Fruit fly (Drosophila melanogaster): ENCODE measurements around the gene kst.

kst gene

DNA sequence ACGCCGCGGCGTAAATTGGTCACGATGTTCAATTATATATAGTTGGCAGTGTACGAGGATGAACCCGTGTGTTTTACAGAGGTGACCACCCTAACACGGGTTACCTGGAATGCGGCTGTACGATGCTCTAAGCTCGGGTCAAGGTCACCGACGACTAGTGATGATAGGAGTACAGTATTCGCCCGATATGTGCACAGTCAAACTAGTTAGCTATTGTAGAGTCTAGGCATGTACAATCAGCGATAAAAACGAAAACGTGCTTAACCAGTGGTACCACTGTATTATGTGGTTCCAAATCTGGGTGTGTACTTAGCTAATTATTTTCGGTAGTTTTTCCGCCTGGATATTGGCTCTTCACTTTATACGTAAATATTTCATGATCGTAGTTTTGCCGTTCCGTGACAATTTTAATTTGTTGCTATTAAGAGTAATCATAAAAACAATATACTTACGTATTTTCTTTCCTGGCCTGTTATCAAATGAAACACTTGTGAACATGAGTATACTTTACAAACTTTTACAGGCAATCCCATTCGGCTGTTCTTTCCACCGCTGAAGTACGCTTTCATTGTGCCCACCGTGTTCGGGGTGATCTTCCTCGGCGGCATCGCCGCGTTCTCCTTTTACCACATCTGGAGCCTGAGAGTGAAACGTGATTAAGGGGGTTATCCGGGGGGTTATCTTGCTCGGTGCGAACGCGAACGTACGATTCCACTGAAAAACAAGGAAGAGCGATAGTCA, 16.5 kb upstream of the kst start (continued):
- TF ChIP-seq sens-2 (GFP tag; IDR thresholded peaks at IDR 0.05): no peak
- TF ChIP-seq CG18599 (GFP tag; optimal IDR thresholded peaks at IDR 0.05): peak; percentile 69
- TF ChIP-seq Abd-B (GFP tag; optimal IDR thresholded peaks at IDR 0.05): no peak
- 0 out of 2 replicates have a peak, but pooled peaks have one; percentile 19 for TF ChIP-seq Ada2b (GFP tag; IDR thresholded peaks at IDR 0.05)
- TF ChIP-seq trem (tag; optimal IDR thresholded peaks at IDR 0.05): no peak
- TF ChIP-seq Mes4 (GFP tag; optimal IDR thresholded peaks at IDR 0.05): no peak
- TF ChIP-seq CG10321 (GFP tag; IDR thresholded peaks at IDR 0.05): no peak
- no peak for TF ChIP-seq CG4707 (GFP tag; optimal IDR thresholded peaks at IDR 0.05)
- TF ChIP-seq CG5245 (GFP tag; optimal IDR thresholded peaks at IDR 0.05): no peak
- TF ChIP-seq Atf6 (GFP tag; IDR thresholded peaks at IDR 0.05): peak; percentile 43; the same call in 1 of the 2 replicates
- peak; percentile 22 for TF ChIP-seq CG30403 (GFP tag; optimal IDR thresholded peaks at IDR 0.05)
- peak; percentile 56 for TF ChIP-seq CG2120 (GFP tag; optimal IDR thresholded peaks at IDR 0.05)
- TF ChIP-seq CG17912 (GFP tag; optimal IDR thresholded peaks at IDR 0.05): no peak
- peak; percentile 43 for TF ChIP-seq CG4282 (GFP tag; optimal IDR thresholded peaks at IDR 0.05)
- TF ChIP-seq vvl (GFP tag; IDR thresholded peaks at IDR 0.05): peak; percentile 24; the same call in 1 of the 2 replicates
- TF ChIP-seq E2f1 (GFP tag; IDR thresholded peaks at IDR 0.05): no peak
- no peak for TF ChIP-seq HLH3B (GFP tag; IDR thresholded peaks at IDR 0.05)
- TF ChIP-seq CG18262 (tag; optimal IDR thresholded peaks at IDR 0.05): no peak
- TF ChIP-seq Jarid2 (GFP tag; optimal IDR thresholded peaks at IDR 0.05): no peak
- TF ChIP-seq Ets97D (GFP tag; optimal IDR thresholded peaks at IDR 0.05): no peak
- TF ChIP-seq hb (GFP tag; IDR thresholded peaks at IDR 0.05; ENCODE audit: partially characterized antibody): no peak
- TF ChIP-seq CG17612 (GFP tag; IDR thresholded peaks at IDR 0.05): no peak
- no peak for TF ChIP-seq Vsx1 (GFP tag; optimal IDR thresholded peaks at IDR 0.05)
- TF ChIP-seq Dll (GFP tag; IDR thresholded peaks at IDR 0.05; ENCODE audit: partially characterized antibody): no peak
- TF ChIP-seq abd-A (tag; optimal IDR thresholded peaks at IDR 0.05): no peak
- peak; percentile 55 for TF ChIP-seq sug (tag; optimal IDR thresholded peaks at IDR 0.05)
- no peak for TF ChIP-seq CG17361 (GFP tag; IDR thresholded peaks at IDR 0.05)
- no peak for TF ChIP-seq Hand (GFP tag; optimal IDR thresholded peaks at IDR 0.05)
- TF ChIP-seq ATbp (GFP tag; optimal IDR thresholded peaks at IDR 0.05): no peak
- TF ChIP-seq Chrac-16 (GFP tag; optimal IDR thresholded peaks at IDR 0.05): no peak
- peak; percentile 3 for TF ChIP-seq CG13424 (tag; optimal IDR thresholded peaks at IDR 0.05)
- TF ChIP-seq crol (GFP tag; IDR thresholded peaks at IDR 0.05): no peak
- TF ChIP-seq CG6254 (GFP tag; optimal IDR thresholded peaks at IDR 0.05): no peak
- 0 out of 2 replicates have a peak, but pooled peaks have one; percentile 10 for TF ChIP-seq Adf1 (GFP tag; IDR thresholded peaks at IDR 0.05)
- no peak for TF ChIP-seq ac (GFP tag; optimal IDR thresholded peaks at IDR 0.05)

DNA sequence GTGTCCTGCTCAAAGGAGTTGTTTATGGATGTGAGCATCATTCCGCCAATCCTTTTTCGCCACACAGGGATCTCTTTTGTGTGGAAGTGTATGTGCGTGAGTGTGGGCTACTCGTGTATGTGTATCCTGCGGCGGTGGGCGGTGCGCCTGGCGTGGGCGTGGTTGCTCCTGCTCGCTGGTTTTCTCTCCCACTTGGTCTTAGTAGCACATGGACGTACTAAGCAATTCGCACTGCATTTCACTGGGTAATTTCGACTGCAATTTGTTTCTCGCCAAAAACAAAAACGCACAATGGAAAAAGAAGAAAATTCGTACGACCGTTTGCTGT, 11.1 kb upstream of the kst start:
- TF ChIP-seq exex (tag; optimal IDR thresholded peaks at IDR 0.05): no peak
- TF ChIP-seq CG12104 (GFP tag; optimal IDR thresholded peaks at IDR 0.05): no peak
- TF ChIP-seq inv (GFP tag; IDR thresholded peaks at IDR 0.05; ENCODE audit: partially characterized antibody): no peak
- TF ChIP-seq CG17385 (GFP tag; optimal IDR thresholded peaks at IDR 0.05): peak; percentile 73
- no peak for TF ChIP-seq peb (GFP tag; IDR thresholded peaks at IDR 0.05)
- no peak for TF ChIP-seq CkIIα-i1 (GFP tag; IDR thresholded peaks at IDR 0.05)
- no peak for TF ChIP-seq CG14667 (GFP tag; IDR thresholded peaks at IDR 0.05)
- TF ChIP-seq Dp (GFP tag; optimal IDR thresholded peaks at IDR 0.05): no peak
- 0 out of 3 replicates have a peak, but pooled peaks have one; percentile 35 for TF ChIP-seq CG7963 (GFP tag; IDR thresholded peaks at IDR 0.05; ENCODE audit: partially characterized antibody)
- TF ChIP-seq bbx (GFP tag; IDR thresholded peaks at IDR 0.05; ENCODE audit: partially characterized antibody): peak; percentile 28; the same call in 1 of the 2 replicates
- TF ChIP-seq run (tag; optimal IDR thresholded peaks at IDR 0.05): no peak
- no peak for TF ChIP-seq dan (GFP tag; IDR thresholded peaks at IDR 0.05)
- peak; percentile 71 for TF ChIP-seq CG4617 (GFP tag; optimal IDR thresholded peaks at IDR 0.05; ENCODE audit: borderline replicate concordance)
- 0 out of 2 replicates have a peak, but pooled peaks have one; percentile 20 for TF ChIP-seq sna (GFP tag; IDR thresholded peaks at IDR 0.05; ENCODE audit: partially characterized antibody)
- TF ChIP-seq CG1647 (GFP tag; optimal IDR thresholded peaks at IDR 0.05): no peak
- TF ChIP-seq MESR4 (GFP tag; optimal IDR thresholded peaks at IDR 0.05): peak; percentile 96
